Worm (Caenorhabditis elegans) whole organism, L4/young adult: Measurements from ENCODE around the gene T13H5.1.

Experiments
- dao-5 ChIP-seq: sonication (generic microtip); optimal IDR thresholded peaks from 2 replicates; lab custom pipeline; 2016; ENCODE audit warnings: missing genotype, missing genetic modification characterization, moderate library complexity, missing compliant biosample characterization
- him-1 ChIP-seq: sonication (generic microtip); optimal IDR thresholded peaks from 2 replicates; lab custom pipeline; 2016; ENCODE audit warnings: missing genotype, missing genetic modification reagents, missing genetic modification characterization, missing compliant biosample characterization

DNA sequence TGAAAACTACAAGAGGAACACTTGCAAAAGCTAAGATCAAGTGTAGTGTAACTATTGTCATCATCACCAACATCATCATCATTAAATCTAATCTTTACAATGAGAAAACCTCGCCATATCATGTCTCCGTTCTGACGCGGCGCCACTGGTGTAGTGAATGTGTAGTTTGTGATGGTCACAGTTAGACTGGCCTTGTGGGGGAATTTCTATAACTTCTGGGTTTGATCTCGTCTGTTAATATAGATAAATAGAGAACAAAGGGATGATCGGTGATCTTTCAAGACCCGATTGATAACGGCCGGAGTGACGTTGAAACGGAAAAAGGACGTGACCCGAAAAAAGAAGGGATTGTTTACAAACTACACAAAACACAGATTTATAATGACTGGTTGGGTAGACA lies 68.1 kb downstream of the T13H5.1 start:
- TF ChIP-seq him-1 (tag; lab: Kevin White, UChicago) (no peak), dao-5 (tag; lab: Kevin White, UChicago) (no peak)
